Fruit fly (Drosophila melanogaster): ENCODE results near the gene ORMDL.

The ORMDL gene

DNA sequence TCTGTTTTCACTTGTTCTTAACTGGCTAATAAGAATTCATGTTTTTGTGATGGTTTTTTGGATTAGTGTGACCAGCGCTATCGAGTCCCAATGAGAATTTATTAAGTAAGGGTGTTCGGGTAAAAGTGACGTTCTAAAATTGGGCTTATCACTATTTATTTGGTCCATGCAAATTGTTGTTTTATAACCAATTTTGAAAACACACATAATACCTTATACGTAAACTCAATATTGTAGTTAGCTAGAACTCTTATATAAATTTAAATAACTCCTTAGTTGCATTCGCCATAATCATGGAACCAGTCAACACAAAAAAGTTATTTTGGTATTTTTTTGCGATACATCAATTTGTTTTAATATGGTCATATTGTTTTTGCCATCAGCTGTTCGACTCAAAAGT, 44.6 kb downstream of the ORMDL start, which contains the start of the genes Als2 and CG11248 (continued):
- TF ChIP-seq tin (GFP tag; optimal IDR thresholded peaks at IDR 0.05): peak; percentile 74
- TF ChIP-seq dimm (GFP tag; IDR thresholded peaks at IDR 0.05): no peak
- peak in 1 of 2 experiments; percentile 64 for TF ChIP-seq Hr51 (GFP tag; optimal IDR thresholded peaks at IDR 0.05)
- peak; percentile 77 for TF ChIP-seq CHES-1-like (GFP tag; optimal IDR thresholded peaks at IDR 0.05)
- TF ChIP-seq MBD-R2 (GFP tag; IDR thresholded peaks at IDR 0.05): peak; percentile 74
- peak; percentile 76 for TF ChIP-seq sisA (GFP tag; IDR thresholded peaks at IDR 0.05)
- peak; percentile 96 for TF ChIP-seq Ets65A (GFP tag)
- TF ChIP-seq ems (GFP tag; optimal IDR thresholded peaks at IDR 0.05): peak; percentile 56
- no peak for TF ChIP-seq CG4328 (GFP tag; optimal IDR thresholded peaks at IDR 0.05)
- TF ChIP-seq CG18599 (GFP tag; optimal IDR thresholded peaks at IDR 0.05): no peak
- TF ChIP-seq ftz-f1 (GFP tag; optimal IDR thresholded peaks at IDR 0.05): no peak
- TF ChIP-seq CG12299 (tag; optimal IDR thresholded peaks at IDR 0.05): peak; percentile 36
- peak; percentile 74 for TF ChIP-seq lmd (GFP tag; IDR thresholded peaks at IDR 0.05)
- peak; percentile 63 for TF ChIP-seq CG32772 (GFP tag; IDR thresholded peaks at IDR 0.05)
- TF ChIP-seq Spps (tag; optimal IDR thresholded peaks at IDR 0.05): peak; percentile 53
- TF ChIP-seq CG13287 (GFP tag; IDR thresholded peaks at IDR 0.05; ENCODE audit: partially characterized antibody): 0 out of 2 replicates have a peak, but pooled peaks have one; percentile 8
- TF ChIP-seq Hsf (GFP tag; optimal IDR thresholded peaks at IDR 0.05): peak; percentile 85
- peak; percentile 68 for TF ChIP-seq Fer2 (tag; optimal IDR thresholded peaks at IDR 0.05)
- TF ChIP-seq CrebB (tag; optimal IDR thresholded peaks at IDR 0.05): no peak
- TF ChIP-seq CG18764 (GFP tag; optimal IDR thresholded peaks at IDR 0.05): peak; percentile 50
- TF ChIP-seq Lhr (GFP tag; optimal IDR thresholded peaks at IDR 0.05): peak; percentile 71
- peak; percentile 64; the same call in 2 of the 3 replicates for TF ChIP-seq CG11093 (GFP tag; IDR thresholded peaks at IDR 0.05)
- no peak for TF ChIP-seq zen2 (GFP tag; IDR thresholded peaks at IDR 0.05; ENCODE audit: partially characterized antibody)
- no peak for TF ChIP-seq D (optimal IDR thresholded peaks at IDR 0.05)
- TF ChIP-seq D (GFP tag; optimal IDR thresholded peaks at IDR 0.05): peak; percentile 60
- TF ChIP-seq Optix (GFP tag; IDR thresholded peaks at IDR 0.05): no peak
- TF ChIP-seq CG11085 (GFP tag; IDR thresholded peaks at IDR 0.05): no peak
- no peak for TF ChIP-seq hth (optimal IDR thresholded peaks at IDR 0.05)
- TF ChIP-seq tap (tag; optimal IDR thresholded peaks at IDR 0.05): no peak
- no peak for TF ChIP-seq danr (GFP tag; IDR thresholded peaks at IDR 0.05)
- TF ChIP-seq CG11560 (tag; IDR thresholded peaks at IDR 0.05): 0 out of 3 replicates have a peak, but pooled peaks have one; percentile 25
- no peak for TF ChIP-seq lbe (GFP tag; optimal IDR thresholded peaks at IDR 0.05)
- no peak for TF ChIP-seq CG6175 (GFP tag; IDR thresholded peaks at IDR 0.05)
- no peak for TF ChIP-seq CG15479 (GFP tag; optimal IDR thresholded peaks at IDR 0.05)
- TF ChIP-seq CG17359 (tag; optimal IDR thresholded peaks at IDR 0.05): peak; percentile 59
- TF ChIP-seq CG7928 (GFP tag; optimal IDR thresholded peaks at IDR 0.05): no peak
- peak; percentile 86 for TF ChIP-seq Xbp1 (GFP tag; optimal IDR thresholded peaks at IDR 0.05)
- TF ChIP-seq pho (GFP tag; optimal IDR thresholded peaks at IDR 0.05): peak; percentile 53
- peak; percentile 87 for TF ChIP-seq CG3995 (GFP tag; optimal IDR thresholded peaks at IDR 0.05)
- TF ChIP-seq ase (GFP tag; IDR thresholded peaks at IDR 0.05): 0 out of 3 replicates have a peak, but pooled peaks have one; percentile 18
- TF ChIP-seq ssp (GFP tag; IDR thresholded peaks at IDR 0.05): peak; percentile 78
- no peak for TF ChIP-seq CG14965 (GFP tag; optimal IDR thresholded peaks at IDR 0.05; ENCODE audit: borderline replicate concordance)
- peak; percentile 90 for TF ChIP-seq phol (tag; optimal IDR thresholded peaks at IDR 0.05)
- TF ChIP-seq CG10462 (GFP tag; optimal IDR thresholded peaks at IDR 0.05): peak; percentile 30
- TF ChIP-seq CG11695 (GFP tag; IDR thresholded peaks at IDR 0.05): no peak; the same call in 2 of the 3 replicates
- TF ChIP-seq CG4730 (GFP tag; IDR thresholded peaks at IDR 0.05): 0 out of 2 replicates have a peak, but pooled peaks have one; percentile 41
- TF ChIP-seq CG17186 (GFP tag; optimal IDR thresholded peaks at IDR 0.05): peak; percentile 50
- no peak for TF ChIP-seq lab (GFP tag; optimal IDR thresholded peaks at IDR 0.05)
- TF ChIP-seq CG17568 (GFP tag; optimal IDR thresholded peaks at IDR 0.05): no peak
- peak; percentile 66 for TF ChIP-seq fd96Cb (tag; optimal IDR thresholded peaks at IDR 0.05)
- TF ChIP-seq CG2712 (tag; optimal IDR thresholded peaks at IDR 0.05): peak; percentile 86

Measured in whole organism, embryonic.